Fruit fly (Drosophila melanogaster) whole organism, embryonic: Measurements from ENCODE around the gene CG4301.

Source experiments
- Abd-B ChIP-seq: fragments of 200-800 bp; sonication (Bioruptor generic); optimal IDR thresholded peaks from 2 replicates; lab custom pipeline; 2018; ENCODE audit warnings: missing biosample characterization, mild to moderate bottlenecking, missing genetic modification characterization, moderate library complexity
- BEAF-32 ChIP-seq: fragments of 200-800 bp; sonication (Bioruptor generic); optimal IDR thresholded peaks from 3 replicates; lab custom pipeline; 2017; ENCODE audit warnings: missing biosample characterization, missing genetic modification characterization, mild to moderate bottlenecking, moderate library complexity, missing genetic modification reagents
- CG10147 ChIP-seq: fragments of 200-800 bp; sonication (Bioruptor generic); optimal IDR thresholded peaks from 2 replicates; lab custom pipeline; 2019; ENCODE audit warnings: missing biosample characterization, mild to moderate bottlenecking, missing genetic modification characterization, moderate library complexity
- CG10209 ChIP-seq: fragments of 200-800 bp; sonication (Bioruptor generic); optimal IDR thresholded peaks from 3 replicates; lab custom pipeline; 2017; ENCODE audit warnings: missing biosample characterization, mild to moderate bottlenecking, missing genetic modification characterization, missing genetic modification reagents
- CG10267 ChIP-seq: fragments of 200-800 bp; sonication (Bioruptor generic); optimal IDR thresholded peaks from 2 replicates; lab custom pipeline; 2018; ENCODE audit warnings: missing biosample characterization, mild to moderate bottlenecking, missing genetic modification characterization, moderate library complexity
- CG10321 ChIP-seq: fragments of 200-800 bp; sonication (Bioruptor generic); IDR thresholded peaks from 2 replicates; pipeline ENCODE4 v1.3.6; 2022; ENCODE audit warnings: missing biosample characterization, missing genetic modification characterization
- CG11093 ChIP-seq: fragments of 200-800 bp; sonication (Bioruptor generic); IDR thresholded peaks from 3 replicates; pipeline ENCODE4 v1.3.6; 2022; ENCODE audit warnings: missing biosample characterization, missing genetic modification characterization
- CG11696 ChIP-seq: fragments of 200-800 bp; sonication (Bioruptor generic); IDR thresholded peaks from 2 replicates; pipeline ENCODE4 v1.3.6; 2022; ENCODE audit warnings: missing biosample characterization, missing genetic modification characterization
- CG12071 ChIP-seq: fragments of 200-800 bp; sonication (Bioruptor generic); optimal IDR thresholded peaks from 3 replicates; lab custom pipeline; 2018; ENCODE audit warnings: missing biosample characterization, mild to moderate bottlenecking, missing genetic modification characterization
- CG12769 ChIP-seq: fragments of 200-800 bp; sonication (Bioruptor generic); optimal IDR thresholded peaks from 2 replicates; lab custom pipeline; 2019; ENCODE audit warnings: missing biosample characterization, mild to moderate bottlenecking, missing genetic modification characterization, moderate library complexity
- CG13624 ChIP-seq: fragments of 200-800 bp; sonication (Bioruptor generic); optimal IDR thresholded peaks from 2 replicates; lab custom pipeline; 2016; ENCODE audit warnings: missing biosample characterization, missing genetic modification characterization
- CG14965 ChIP-seq: fragments of 200-800 bp; sonication (Bioruptor generic); optimal IDR thresholded peaks from 2 replicates; lab custom pipeline; 2016; ENCODE audit warnings: missing biosample characterization, missing genetic modification characterization, borderline replicate concordance
- CG16863 ChIP-seq: fragments of 200-800 bp; sonication (Bioruptor generic); optimal IDR thresholded peaks from 3 replicates; lab custom pipeline; 2016; ENCODE audit warnings: missing biosample characterization, missing genetic modification characterization
- CG17829 ChIP-seq: fragments of 200-800 bp; optimal IDR thresholded peaks from 2 replicates; lab custom pipeline; 2019; ENCODE audit warnings: missing biosample characterization, mild to moderate bottlenecking, missing genetic modification characterization, moderate library complexity
- CG18011 ChIP-seq: fragments of 200-800 bp; sonication (Bioruptor generic); optimal IDR thresholded peaks from 2 replicates; lab custom pipeline; 2017; ENCODE audit warnings: missing biosample characterization, missing genetic modification characterization, mild to moderate bottlenecking, moderate library complexity, missing genotype
- CG18764 ChIP-seq: fragments of 200-800 bp; sonication (Bioruptor generic); optimal IDR thresholded peaks from 3 replicates; lab custom pipeline; 2016; ENCODE audit warnings: missing biosample characterization, missing genetic modification characterization
- CG2202 ChIP-seq: fragments of 200-800 bp; sonication (Bioruptor generic); optimal IDR thresholded peaks from 2 replicates; lab custom pipeline; 2018; ENCODE audit warnings: missing biosample characterization, mild to moderate bottlenecking, missing genetic modification characterization
- CG30431 ChIP-seq: fragments of 200-800 bp; sonication (Bioruptor generic); optimal IDR thresholded peaks from 2 replicates; lab custom pipeline; 2017; ENCODE audit warnings: missing biosample characterization, missing genetic modification characterization
- CG31224 ChIP-seq: fragments of 200-800 bp; sonication (Bioruptor generic); IDR thresholded peaks from 2 replicates; pipeline ENCODE4 v1.3.6; 2022; ENCODE audit warnings: missing biosample characterization, missing genetic modification characterization
- CG3995 ChIP-seq: fragments of 200-800 bp; sonication (Bioruptor generic); optimal IDR thresholded peaks from 3 replicates; lab custom pipeline; 2016; ENCODE audit warnings: missing biosample characterization, missing genetic modification characterization
- CG4617 ChIP-seq: fragments of 200-800 bp; sonication (Bioruptor generic); optimal IDR thresholded peaks from 3 replicates; lab custom pipeline; 2016; ENCODE audit warnings: missing biosample characterization, missing genetic modification characterization, borderline replicate concordance
- CG4707 ChIP-seq: fragments of 200-800 bp; sonication (Bioruptor generic); optimal IDR thresholded peaks from 2 replicates; lab custom pipeline; 2018; ENCODE audit warnings: missing biosample characterization, mild to moderate bottlenecking, missing genetic modification characterization, moderate library complexity
- CG7839 ChIP-seq: fragments of 200-800 bp; sonication (Bioruptor generic); optimal IDR thresholded peaks from 3 replicates; lab custom pipeline; 2018; ENCODE audit warnings: missing biosample characterization, mild to moderate bottlenecking, missing genetic modification characterization, moderate library complexity
- CG7928 ChIP-seq: fragments of 200-800 bp; sonication (Bioruptor generic); optimal IDR thresholded peaks from 2 replicates; lab custom pipeline; 2017; ENCODE audit warnings: missing biosample characterization, mild to moderate bottlenecking, missing genetic modification characterization
- CG9215 ChIP-seq: fragments of 200-800 bp; sonication (Bioruptor generic); IDR thresholded peaks from 2 replicates; pipeline ENCODE4 v1.3.6; 2022; ENCODE audit warnings: missing biosample characterization, missing genetic modification characterization
- E2f2 ChIP-seq: fragments of 200-800 bp; sonication (Bioruptor generic); IDR thresholded peaks from 2 replicates; pipeline ENCODE4 v1.3.6; 2022; ENCODE audit warnings: missing biosample characterization, missing genetic modification characterization
- HLH3B ChIP-seq: fragments of 200-800 bp; sonication (Bioruptor generic); IDR thresholded peaks from 2 replicates; pipeline ENCODE4 v1.3.6; 2022; ENCODE audit warnings: missing biosample characterization, missing genetic modification characterization
- Hand ChIP-seq: fragments of 200-800 bp; sonication (Bioruptor generic); optimal IDR thresholded peaks from 2 replicates; lab custom pipeline; 2017; ENCODE audit warnings: mild to moderate bottlenecking, missing biosample characterization, missing genetic modification reagents, missing genetic modification characterization
- HmgD ChIP-seq: fragments of 200-800 bp; sonication (Bioruptor generic); optimal IDR thresholded peaks from 3 replicates; lab custom pipeline; 2016; ENCODE audit warnings: missing biosample characterization, missing genetic modification characterization
- Hr3 ChIP-seq: fragments of 200-800 bp; sonication (Bioruptor generic); optimal IDR thresholded peaks from 3 replicates; lab custom pipeline; 2016; ENCODE audit warnings: missing biosample characterization, missing genetic modification characterization
- Sry-β ChIP-seq: fragments of 200-800 bp; sonication (Bioruptor generic); optimal IDR thresholded peaks from 2 replicates; lab custom pipeline; 2018; ENCODE audit warnings: missing biosample characterization, mild to moderate bottlenecking, missing genetic modification characterization, moderate library complexity
- Ssrp ChIP-seq: fragments of 200-800 bp; sonication (Bioruptor generic); optimal IDR thresholded peaks from 2 replicates; lab custom pipeline; 2018; ENCODE audit warnings: missing biosample characterization, mild to moderate bottlenecking, missing genetic modification characterization, moderate library complexity
- Usf ChIP-seq: fragments of 200-800 bp; sonication (Bioruptor generic); optimal IDR thresholded peaks from 2 replicates; lab custom pipeline; 2017; ENCODE audit warnings: missing genotype, missing biosample characterization, missing genetic modification characterization
- aop ChIP-seq: fragments of 200-800 bp; sonication (Bioruptor generic); IDR thresholded peaks from 2 replicates; pipeline ENCODE4 v1.3.6; 2022; ENCODE audit warnings: missing biosample characterization, missing genetic modification characterization
- ara ChIP-seq: fragments of 200-800 bp; sonication (Bioruptor generic); IDR thresholded peaks from 2 replicates; pipeline ENCODE4 v1.3.6; 2022; ENCODE audit warnings: missing biosample characterization, missing genetic modification characterization
- cg ChIP-seq: fragments of 200-800 bp; sonication (Bioruptor generic); optimal IDR thresholded peaks from 3 replicates; lab custom pipeline; 2019; ENCODE audit warnings: missing biosample characterization, mild to moderate bottlenecking, missing genetic modification characterization, moderate library complexity
- en ChIP-seq: fragments of 200-800 bp; sonication (Bioruptor generic); optimal IDR thresholded peaks from 2 replicates; lab custom pipeline; 2016; ENCODE audit warnings: missing biosample characterization, missing genetic modification characterization
- esg ChIP-seq: fragments of 200-800 bp; sonication (Bioruptor generic); conservative IDR thresholded peaks from 2 replicates; pipeline ENCODE4 v1.3.6; 2022; ENCODE audit warnings: missing biosample characterization, missing genetic modification characterization
- fd3F ChIP-seq: fragments of 200-800 bp; sonication (Bioruptor generic); optimal IDR thresholded peaks from 2 replicates; lab custom pipeline; 2018; ENCODE audit warnings: missing biosample characterization, mild to moderate bottlenecking, missing genetic modification characterization, moderate library complexity
- grn ChIP-seq: fragments of 200-800 bp; sonication (Bioruptor generic); optimal IDR thresholded peaks from 3 replicates; lab custom pipeline; 2017; ENCODE audit warnings: missing biosample characterization, missing genetic modification characterization
- gsb ChIP-seq: fragments of 200-800 bp; sonication (Bioruptor generic); IDR thresholded peaks from 2 replicates; pipeline ENCODE4 v1.3.6; 2022; ENCODE audit warnings: missing biosample characterization, missing genetic modification characterization
- luna ChIP-seq: fragments of 200-800 bp; sonication (Bioruptor generic); optimal IDR thresholded peaks from 2 replicates; lab custom pipeline; 2016; ENCODE audit warnings: missing biosample characterization, missing genetic modification characterization
- nmo ChIP-seq: fragments of 200-800 bp; sonication (Bioruptor generic); optimal IDR thresholded peaks from 2 replicates; lab custom pipeline; 2018; ENCODE audit warnings: missing biosample characterization, mild to moderate bottlenecking, missing genetic modification characterization, moderate library complexity
- oc ChIP-seq: fragments of 200-800 bp; sonication (Bioruptor generic); optimal IDR thresholded peaks from 2 replicates; lab custom pipeline; 2018; ENCODE audit warnings: missing biosample characterization, mild to moderate bottlenecking, missing genetic modification characterization, moderate library complexity
- pros ChIP-seq: fragments of 200-800 bp; sonication (Bioruptor generic); optimal IDR thresholded peaks from 3 replicates; lab custom pipeline; 2019; ENCODE audit warnings: missing biosample characterization, mild to moderate bottlenecking, missing genetic modification characterization, moderate library complexity
- rib ChIP-seq: fragments of 200-800 bp; sonication (Bioruptor generic); IDR thresholded peaks from 2 replicates; pipeline ENCODE4 v1.3.6; 2022; ENCODE audit warnings: missing biosample characterization, missing genetic modification characterization
- tll ChIP-seq, 2 experiments: fragments of 200-800 bp in 1 of 2; fragments of >200 bp in 1 of 2; sonication (Bioruptor generic) in 1 of 2; optimal IDR thresholded peaks; 2 replicates each; lab custom pipeline; 2017 to 2019; ENCODE audit warnings: missing biosample characterization in 2 of 2, missing genetic modification characterization in 2 of 2, mild to moderate bottlenecking in 1 of 2, moderate library complexity in 1 of 2
- trem ChIP-seq: fragments of 200-800 bp; optimal IDR thresholded peaks from 3 replicates; lab custom pipeline; 2019; ENCODE audit warnings: missing biosample characterization, mild to moderate bottlenecking, missing genetic modification characterization, moderate library complexity
- unpg ChIP-seq: fragments of 200-800 bp; sonication (Bioruptor generic); optimal IDR thresholded peaks from 3 replicates; lab custom pipeline; 2018; ENCODE audit warnings: missing biosample characterization, mild to moderate bottlenecking, missing genetic modification characterization, moderate library complexity
- wek ChIP-seq: fragments of 200-800 bp; sonication (Bioruptor generic); optimal IDR thresholded peaks from 3 replicates; lab custom pipeline; 2018; ENCODE audit warnings: missing biosample characterization, mild to moderate bottlenecking, missing genetic modification characterization, moderate library complexity
- zfh1 ChIP-seq: fragments of 200-800 bp; sonication (Bioruptor generic); IDR thresholded peaks from 3 replicates; pipeline ENCODE4 v1.3.6; 2022; ENCODE audit warnings: missing biosample characterization, missing genetic modification characterization

The CG4301 gene

dm6 chrX:16458551-16458950 is 53.2 kb downstream of the CG4301 start (continued):
- TF ChIP-seq CG11093 (no peak), CG12769 (no peak), CG10267 (no peak), ara (no peak), oc (no peak), Sry-β (GFP tag; lab: Kevin White, UChicago) (no peak), tll (GFP tag; optimal IDR thresholded peaks at IDR 0.05; lab: Kevin White, UChicago) (no peak), CG7839 (tag; lab: Kevin White, UChicago) (no peak), CG14965 (GFP tag; lab: Kevin White, UChicago) (no peak), rib (GFP tag; lab: Robert Waterston, UW) (no peak), nmo (GFP tag; lab: Kevin White, UChicago) (peak; percentile 30), cg (peak; percentile 36), luna (GFP tag; lab: Kevin White, UChicago) (no peak), Ssrp (no peak), CG18764 (GFP tag; lab: Kevin White, UChicago) (no peak), CG31224 (GFP tag; lab: Robert Waterston, UW) (0 out of 2 replicates have a peak, but pooled peaks have one; percentile 14), en (GFP tag; lab: Kevin White, UChicago) (no peak), CG18011 (GFP tag; lab: Kevin White, UChicago) (no peak), trem (tag; lab: Kevin White, UChicago) (no peak), CG10321 (GFP tag; lab: Robert Waterston, UW) (no peak), CG7928 (GFP tag; lab: Kevin White, UChicago) (no peak), CG11696 (GFP tag; lab: Robert Waterston, UW) (no peak), CG12071 (GFP tag; lab: Kevin White, UChicago) (no peak), Hand (GFP tag; lab: Kevin White, UChicago) (no peak), CG4707 (GFP tag; lab: Kevin White, UChicago) (no peak), E2f2 (GFP tag; lab: Robert Waterston, UW) (peak; percentile 19; the same call in 1 of the 2 replicates), CG9215 (GFP tag; lab: Robert Waterston, UW) (no peak), Usf (GFP tag; lab: Kevin White, UChicago) (no peak), Abd-B (no peak), HmgD (GFP tag; lab: Kevin White, UChicago) (no peak), esg (GFP tag; lab: Robert Waterston, UW) (peak; percentile 32; the same call in 1 of the 2 replicates), CG4617 (GFP tag; lab: Kevin White, UChicago) (no peak), CG10147 (GFP tag; lab: Kevin White, UChicago) (no peak), CG2202 (tag; lab: Kevin White, UChicago) (no peak), BEAF-32 (no peak), CG3995 (GFP tag; lab: Kevin White, UChicago) (no peak), grn (GFP tag; lab: Kevin White, UChicago) (no peak), pros (GFP tag; lab: Kevin White, UChicago) (no peak), gsb (GFP tag; lab: Robert Waterston, UW) (no peak), CG16863 (GFP tag; lab: Kevin White, UChicago) (no peak), fd3F (no peak), aop (no peak), wek (GFP tag; lab: Kevin White, UChicago) (no peak), zfh1 (GFP tag; lab: Robert Waterston, UW) (no peak; the same call in 2 of the 3 replicates), CG10209 (GFP tag; lab: Kevin White, UChicago) (no peak), CG13624 (GFP tag; lab: Kevin White, UChicago) (no peak), CG30431 (GFP tag; lab: Kevin White, UChicago) (no peak), Hr3 (peak; percentile 30), HLH3B (GFP tag; lab: Robert Waterston, UW) (no peak), unpg (GFP tag; lab: Kevin White, UChicago) (no peak), CG17829 (tag; lab: Kevin White, UChicago) (peak; percentile 2)
